Fruit fly (Drosophila melanogaster) whole organism, embryonic: Measurements from ENCODE around the gene CG13131.

ENCODE experiments used
- Atf-2 ChIP-seq: fragments of 200-800 bp; sonication (Bioruptor generic); optimal IDR thresholded peaks from 2 replicates; lab custom pipeline; 2016; ENCODE audit warnings: missing biosample characterization, missing genetic modification characterization
- Awh ChIP-seq: fragments of 200-800 bp; sonication (Bioruptor generic); IDR thresholded peaks from 2 replicates; pipeline ENCODE4, ENCODE4 v1.3.6; 2022; ENCODE audit warnings: missing biosample characterization, missing genetic modification characterization
- Blimp-1 ChIP-seq: fragments of 200-800 bp; sonication (Bioruptor generic); optimal IDR thresholded peaks from 3 replicates; lab custom pipeline; 2018; ENCODE audit warnings: missing biosample characterization, missing genetic modification characterization, mild to moderate bottlenecking, moderate library complexity, missing genetic modification reagents
- CG10147 ChIP-seq: fragments of 200-800 bp; sonication (Bioruptor generic); optimal IDR thresholded peaks from 2 replicates; lab custom pipeline; 2019; ENCODE audit warnings: missing biosample characterization, mild to moderate bottlenecking, missing genetic modification characterization, moderate library complexity
- CG10979 ChIP-seq: fragments of 200-800 bp; sonication (Bioruptor generic); optimal IDR thresholded peaks from 2 replicates; lab custom pipeline; 2018; ENCODE audit warnings: missing biosample characterization, mild to moderate bottlenecking, missing genetic modification characterization, moderate library complexity
- CG11696 ChIP-seq: fragments of 200-800 bp; sonication (Bioruptor generic); IDR thresholded peaks from 2 replicates; pipeline ENCODE4 v1.3.6; 2022; ENCODE audit warnings: missing biosample characterization, missing genetic modification characterization
- CG14014 ChIP-seq: fragments of 200-800 bp; sonication (Bioruptor generic); IDR thresholded peaks from 2 replicates; pipeline ENCODE4 v1.3.6; 2022; ENCODE audit warnings: missing biosample characterization, missing genetic modification characterization
- CG14860 ChIP-seq: fragments of 200-800 bp; sonication (Bioruptor generic); IDR thresholded peaks from 3 replicates; pipeline ENCODE4 v1.3.6; 2022; ENCODE audit warnings: missing biosample characterization, missing genetic modification characterization; ENCODE audit not compliant: partially characterized antibody
- CG17186 ChIP-seq: fragments of 200-800 bp; sonication (Bioruptor generic); optimal IDR thresholded peaks from 3 replicates; lab custom pipeline; 2017; ENCODE audit warnings: missing biosample characterization, missing genetic modification reagents, missing genetic modification characterization
- CG3065 ChIP-seq: fragments of 200-800 bp; sonication (Bioruptor generic); optimal IDR thresholded peaks from 2 replicates; lab custom pipeline; 2016; ENCODE audit warnings: missing biosample characterization, missing genetic modification characterization
- CG31365 ChIP-seq: fragments of 200-800 bp; sonication (Bioruptor generic); optimal IDR thresholded peaks from 2 replicates; lab custom pipeline; 2018; ENCODE audit warnings: missing biosample characterization, mild to moderate bottlenecking, missing genetic modification characterization
- CG3163 ChIP-seq: fragments of 200-800 bp; sonication (Bioruptor generic); optimal IDR thresholded peaks from 3 replicates; lab custom pipeline; 2016; ENCODE audit warnings: missing biosample characterization, missing genetic modification characterization
- CG3407 ChIP-seq: fragments of 200-800 bp; sonication (Bioruptor generic); optimal IDR thresholded peaks from 2 replicates; lab custom pipeline; 2018; ENCODE audit warnings: missing biosample characterization, mild to moderate bottlenecking, missing genetic modification characterization
- CG3995 ChIP-seq: fragments of 200-800 bp; sonication (Bioruptor generic); optimal IDR thresholded peaks from 3 replicates; lab custom pipeline; 2016; ENCODE audit warnings: missing biosample characterization, missing genetic modification characterization
- CG4360 ChIP-seq: fragments of 200-800 bp; sonication (Bioruptor generic); IDR thresholded peaks from 2 replicates; pipeline ENCODE4 v1.3.6; 2022; ENCODE audit warnings: missing biosample characterization, missing genetic modification characterization
- CG4707 ChIP-seq: fragments of 200-800 bp; sonication (Bioruptor generic); optimal IDR thresholded peaks from 2 replicates; lab custom pipeline; 2018; ENCODE audit warnings: missing biosample characterization, mild to moderate bottlenecking, missing genetic modification characterization, moderate library complexity
- CG4820 ChIP-seq: fragments of 200-800 bp; sonication (Bioruptor generic); optimal IDR thresholded peaks from 3 replicates; lab custom pipeline; 2016; ENCODE audit warnings: missing biosample characterization, missing genetic modification characterization
- CG5245 ChIP-seq: fragments of 200-800 bp; sonication (Bioruptor generic); optimal IDR thresholded peaks from 3 replicates; lab custom pipeline; 2016; ENCODE audit warnings: missing biosample characterization, missing genetic modification characterization
- CG6254 ChIP-seq: fragments of 200-800 bp; sonication (Bioruptor generic); optimal IDR thresholded peaks from 3 replicates; lab custom pipeline; 2017; ENCODE audit warnings: mild to moderate bottlenecking, missing biosample characterization, missing genetic modification reagents, missing genetic modification characterization
- CG7786 ChIP-seq: fragments of 200-800 bp; sonication (Bioruptor generic); optimal IDR thresholded peaks from 2 replicates; lab custom pipeline; 2016; ENCODE audit warnings: missing biosample characterization, missing genetic modification characterization
- CG8359 ChIP-seq: fragments of 200-800 bp; sonication (Bioruptor generic); optimal IDR thresholded peaks from 2 replicates; lab custom pipeline; 2017; ENCODE audit warnings: missing biosample characterization, mild to moderate bottlenecking, missing genetic modification characterization, borderline replicate concordance
- CTCF ChIP-seq: fragments of 200-800 bp; sonication (Bioruptor generic); optimal IDR thresholded peaks from 2 replicates; lab custom pipeline; 2017; ENCODE audit warnings: missing biosample characterization, mild to moderate bottlenecking, missing genetic modification characterization, moderate library complexity
- H2.0 ChIP-seq: fragments of 200-800 bp; sonication (Bioruptor generic); IDR thresholded peaks from 2 replicates; pipeline ENCODE4 v1.3.6; 2022; ENCODE audit warnings: missing biosample characterization, missing genetic modification characterization
- Hey ChIP-seq: fragments of 200-800 bp; sonication (Bioruptor generic); optimal IDR thresholded peaks from 3 replicates; lab custom pipeline; 2018; ENCODE audit warnings: missing biosample characterization, mild to moderate bottlenecking, missing genetic modification characterization
- Rfx ChIP-seq: fragments of 200-800 bp; sonication (Bioruptor generic); IDR thresholded peaks from 2 replicates; pipeline ENCODE4 v1.3.6; 2022; ENCODE audit warnings: missing biosample characterization, missing genetic modification characterization
- Ssrp ChIP-seq: fragments of 200-800 bp; sonication (Bioruptor generic); optimal IDR thresholded peaks from 2 replicates; lab custom pipeline; 2018; ENCODE audit warnings: missing biosample characterization, mild to moderate bottlenecking, missing genetic modification characterization, moderate library complexity
- ara ChIP-seq: fragments of 200-800 bp; sonication (Bioruptor generic); IDR thresholded peaks from 2 replicates; pipeline ENCODE4 v1.3.6; 2022; ENCODE audit warnings: missing biosample characterization, missing genetic modification characterization
- dpn ChIP-seq, 2 experiments: fragments of 200-800 bp; sonication (Bioruptor generic); optimal IDR thresholded peaks; 3 replicates each; lab custom pipeline; 2016; ENCODE audit warnings: missing biosample characterization in 2 of 2, missing genetic modification characterization in 2 of 2
- gcm ChIP-seq: fragments of 200-800 bp; sonication (Bioruptor generic); optimal IDR thresholded peaks from 2 replicates; lab custom pipeline; 2019; ENCODE audit warnings: missing biosample characterization, mild to moderate bottlenecking, missing genetic modification characterization, moderate library complexity
- gcm2 ChIP-seq: fragments of 200-800 bp; sonication (Bioruptor generic); optimal IDR thresholded peaks from 2 replicates; lab custom pipeline; 2016; ENCODE audit warnings: missing biosample characterization, missing genetic modification characterization
- grn ChIP-seq: fragments of 200-800 bp; sonication (Bioruptor generic); optimal IDR thresholded peaks from 3 replicates; lab custom pipeline; 2017; ENCODE audit warnings: missing biosample characterization, missing genetic modification characterization
- hb ChIP-seq: fragments of 200-800 bp; sonication (Bioruptor generic); IDR thresholded peaks from 3 replicates; pipeline ENCODE4 v1.3.6; 2022; ENCODE audit warnings: missing biosample characterization, missing genetic modification characterization; ENCODE audit not compliant: partially characterized antibody
- hbn ChIP-seq: fragments of 200-800 bp; sonication (Bioruptor generic); IDR thresholded peaks from 2 replicates; pipeline ENCODE4 v1.3.6; 2022; ENCODE audit warnings: missing biosample characterization, missing genetic modification characterization; ENCODE audit not compliant: partially characterized antibody
- hkb ChIP-seq, 2 experiments: fragments of 200-800 bp in 1 of 2; fragments of >200 bp in 1 of 2; sonication (Bioruptor generic) in 1 of 2; IDR thresholded peaks in 1 of 2; optimal IDR thresholded peaks in 1 of 2; 2 replicates each; pipeline versions ENCODE4 v1.3.6 to Lab custom; 2017 to 2022; ENCODE audit warnings: missing biosample characterization in 1 of 2, missing genetic modification characterization in 1 of 2
- knrl ChIP-seq: fragments of 200-800 bp; sonication (Bioruptor generic); IDR thresholded peaks from 3 replicates; pipeline ENCODE4 v1.3.6; 2022; ENCODE audit warnings: missing biosample characterization, missing genetic modification characterization; ENCODE audit not compliant: partially characterized antibody
- lmd ChIP-seq: fragments of 200-800 bp; sonication (Bioruptor generic); IDR thresholded peaks from 2 replicates; pipeline ENCODE4 v1.3.6; 2022; ENCODE audit warnings: missing biosample characterization, missing genetic modification characterization
- nerfin-2 ChIP-seq: fragments of 200-800 bp; sonication (Bioruptor generic); IDR thresholded peaks from 2 replicates; pipeline ENCODE4 v1.3.6; 2022; ENCODE audit warnings: missing biosample characterization, missing genetic modification characterization; ENCODE audit not compliant: partially characterized antibody
- sc ChIP-seq, 3 experiments: fragments of >200 bp in 2 of 3; fragments of 200-800 bp in 1 of 3; sonication (Bioruptor generic) in 1 of 3; optimal IDR thresholded peaks; 2 replicates in 2 of 3; 3 replicates in 1 of 3; lab custom pipeline; 2017; ENCODE audit warnings: mild to moderate bottlenecking in 1 of 3, missing biosample characterization in 1 of 3, missing genetic modification characterization in 1 of 3, missing genetic modification reagents in 1 of 3
- shn ChIP-seq: fragments of 200-800 bp; sonication (Bioruptor generic); optimal IDR thresholded peaks from 3 replicates; lab custom pipeline; 2016; ENCODE audit warnings: missing biosample characterization, missing genetic modification characterization
- sr ChIP-seq: fragments of 200-800 bp; sonication (Bioruptor generic); IDR thresholded peaks from 3 replicates; pipeline ENCODE4 v1.3.6; 2022; ENCODE audit warnings: missing biosample characterization, missing genetic modification characterization
- ssp ChIP-seq: fragments of 200-800 bp; sonication (Bioruptor generic); IDR thresholded peaks from 2 replicates; pipeline ENCODE4 v1.3.6; 2022; ENCODE audit warnings: missing biosample characterization, missing genetic modification characterization
- stwl ChIP-seq: fragments of 200-800 bp; sonication (Bioruptor generic); optimal IDR thresholded peaks from 3 replicates; lab custom pipeline; 2018; ENCODE audit warnings: missing biosample characterization, mild to moderate bottlenecking, missing genetic modification characterization, moderate library complexity
- sug ChIP-seq: fragments of 200-800 bp; optimal IDR thresholded peaks from 2 replicates; lab custom pipeline; 2019; ENCODE audit warnings: missing biosample characterization, mild to moderate bottlenecking, missing genetic modification characterization, moderate library complexity
- tap ChIP-seq: fragments of 200-800 bp; optimal IDR thresholded peaks from 3 replicates; lab custom pipeline; 2019; ENCODE audit warnings: missing biosample characterization, mild to moderate bottlenecking, missing genetic modification characterization, moderate library complexity
- toy ChIP-seq: fragments of 200-800 bp; sonication (Bioruptor generic); IDR thresholded peaks from 2 replicates; pipeline ENCODE4 v1.3.6; 2022; ENCODE audit warnings: missing biosample characterization, missing genetic modification characterization
- vnd ChIP-seq: fragments of 200-800 bp; sonication (Bioruptor generic); IDR thresholded peaks from 3 replicates; pipeline ENCODE4 v1.3.6; 2022; ENCODE audit warnings: missing biosample characterization, missing genetic modification characterization; ENCODE audit not compliant: partially characterized antibody
- zfh1 ChIP-seq: fragments of 200-800 bp; sonication (Bioruptor generic); IDR thresholded peaks from 3 replicates; pipeline ENCODE4 v1.3.6; 2022; ENCODE audit warnings: missing biosample characterization, missing genetic modification characterization

The CG13131 gene

DNA sequence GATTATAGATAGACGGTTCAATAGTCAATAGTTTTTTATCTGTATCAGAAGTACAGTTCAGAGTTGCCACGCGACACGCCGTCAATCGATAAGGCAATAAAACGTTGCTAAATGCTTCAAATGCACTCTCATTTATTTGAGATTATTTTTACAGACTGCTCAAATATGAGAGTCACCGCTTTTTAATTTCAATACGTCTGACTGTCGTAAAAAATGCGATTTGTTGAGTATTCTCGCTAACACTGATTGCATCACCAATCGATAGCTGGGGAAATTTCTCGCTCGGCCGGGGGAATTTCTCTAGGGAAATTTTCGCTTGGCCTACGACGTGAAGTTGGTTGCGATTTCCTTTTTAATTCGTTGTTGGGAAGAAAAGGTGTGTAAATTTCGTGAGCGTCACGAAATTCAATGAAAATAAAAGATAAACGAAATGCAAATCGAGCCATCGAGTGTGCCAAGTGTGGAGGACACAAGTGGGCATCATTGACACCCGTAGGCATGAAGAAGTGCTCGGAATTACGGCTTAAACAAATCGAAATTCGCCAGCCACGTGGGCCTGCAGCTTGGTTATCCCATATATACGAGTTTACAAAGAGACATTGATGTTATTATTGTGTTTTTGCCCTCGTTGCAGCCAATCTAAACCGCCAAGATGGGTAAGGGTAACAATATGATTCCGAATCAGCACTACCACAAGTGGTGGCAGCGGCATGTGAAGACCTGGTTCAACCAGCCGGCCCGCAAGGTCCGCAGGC, 50.1 kb downstream of the CG13131 start, which contains the start of the genes Dref and RpL13 (continued):
- TF ChIP-seq sc (optimal IDR thresholded peaks at IDR 0.05; lab: Kevin White, UChicago): no peak
- peak; percentile 74 for TF ChIP-seq sc (GFP tag; optimal IDR thresholded peaks at IDR 0.05; lab: Kevin White, UChicago)
- peak; percentile 72 for TF ChIP-seq CG11696 (GFP tag; lab: Robert Waterston, UW)
- peak; percentile 79 for TF ChIP-seq tap (tag; lab: Kevin White, UChicago)
- TF ChIP-seq gcm: peak; percentile 86
- TF ChIP-seq Ssrp: peak; percentile 56
- peak; percentile 79 for TF ChIP-seq CG6254 (GFP tag; lab: Kevin White, UChicago)
- TF ChIP-seq CG4820 (GFP tag; lab: Kevin White, UChicago): peak; percentile 54
- TF ChIP-seq CG3407 (GFP tag; lab: Kevin White, UChicago): peak; percentile 88
- TF ChIP-seq Rfx (GFP tag; lab: Robert Waterston, UW): peak; percentile 88
- peak; percentile 85; the same call in 2 of the 3 replicates for TF ChIP-seq sr (GFP tag; lab: Robert Waterston, UW)
- peak; percentile 75 for TF ChIP-seq ara (GFP tag; lab: Robert Waterston, UW)
- peak; percentile 76 for TF ChIP-seq stwl (tag; lab: Kevin White, UChicago)
- TF ChIP-seq zfh1: peak; percentile 86
- peak; percentile 46 for TF ChIP-seq CG5245 (GFP tag; lab: Kevin White, UChicago)
- peak; percentile 60; the same call in 1 of the 2 replicates for TF ChIP-seq toy
- peak; percentile 70 for TF ChIP-seq CG3163 (GFP tag; lab: Kevin White, UChicago)
- peak; percentile 80 for TF ChIP-seq Atf-2 (GFP tag; lab: Kevin White, UChicago)
- 0 out of 2 replicates have a peak, but pooled peaks have one; percentile 28 for TF ChIP-seq CG4360
- peak; percentile 64 for TF ChIP-seq CTCF (GFP tag; lab: Kevin White, UChicago)
- peak; percentile 83 for TF ChIP-seq CG14860 (GFP tag; lab: Robert Waterston, UW)
- TF ChIP-seq hb (GFP tag; lab: Robert Waterston, UW): peak; percentile 76; the same call in 2 of the 3 replicates
- TF ChIP-seq CG3065 (GFP tag; lab: Kevin White, UChicago): peak; percentile 51
- TF ChIP-seq sug: peak; percentile 90
- TF ChIP-seq CG17186 (GFP tag; lab: Kevin White, UChicago): peak; percentile 89
- TF ChIP-seq H2.0 (GFP tag; lab: Robert Waterston, UW): peak; percentile 48; the same call in 1 of the 2 replicates
- TF ChIP-seq nerfin-2 (GFP tag; lab: Robert Waterston, UW): peak; percentile 83
- peak; percentile 59; the same call in 1 of the 2 replicates for TF ChIP-seq lmd
- no peak for TF ChIP-seq hkb (optimal IDR thresholded peaks at IDR 0.05; lab: Kevin White, UChicago)
- peak; percentile 89 for TF ChIP-seq hkb (GFP tag; IDR thresholded peaks at IDR 0.05; lab: Robert Waterston, UW)
- peak; percentile 81 for TF ChIP-seq vnd (GFP tag; lab: Robert Waterston, UW)
- TF ChIP-seq shn (GFP tag; lab: Kevin White, UChicago): peak; percentile 82
- TF ChIP-seq CG10979 (tag; lab: Kevin White, UChicago): peak; percentile 75
- TF ChIP-seq CG14014 (GFP tag; lab: Robert Waterston, UW): peak; percentile 66
- TF ChIP-seq CG4707: peak; percentile 94
- TF ChIP-seq ssp: peak; percentile 49; the same call in 1 of the 2 replicates
- TF ChIP-seq Hey: peak; percentile 90
- peak; percentile 64 to 88 for TF ChIP-seq dpn (GFP tag; optimal IDR thresholded peaks at IDR 0.05; lab: Kevin White, UChicago)
- peak; percentile 80 for TF ChIP-seq gcm2 (GFP tag; lab: Kevin White, UChicago)
- TF ChIP-seq Awh (GFP tag; lab: Robert Waterston, UW): peak; percentile 75
- TF ChIP-seq CG31365 (tag; lab: Kevin White, UChicago): peak; percentile 85
- TF ChIP-seq CG7786: peak; percentile 81
- peak; percentile 67 for TF ChIP-seq hbn (GFP tag; lab: Robert Waterston, UW)
- TF ChIP-seq Blimp-1 (GFP tag; lab: Kevin White, UChicago): peak; percentile 66
- TF ChIP-seq CG3995: peak; percentile 77
- peak; percentile 86 for TF ChIP-seq grn
- peak; percentile 81 for TF ChIP-seq knrl (GFP tag; lab: Robert Waterston, UW)
- TF ChIP-seq CG8359 (GFP tag; lab: Kevin White, UChicago): peak; percentile 79
- peak; percentile 81 for TF ChIP-seq CG10147 (GFP tag; lab: Kevin White, UChicago)
